Fruit fly (Drosophila melanogaster) whole organism, embryonic: ENCODE data around the gene Ada1-2.
A peak's percentile ranks its signal among the peaks of the same experiment; 100 is the strongest.

Experiments
- ATbp ChIP-seq: fragments of 200-800 bp; sonication (Bioruptor generic); optimal IDR thresholded peaks from 2 replicates; lab custom pipeline; 2017; ENCODE audit warnings: missing biosample characterization, mild to moderate bottlenecking, missing genetic modification characterization, missing genetic modification reagents
- Asciz ChIP-seq: fragments of 200-800 bp; sonication (Bioruptor generic); optimal IDR thresholded peaks from 2 replicates; lab custom pipeline; 2017; ENCODE audit warnings: missing biosample characterization, mild to moderate bottlenecking, missing genetic modification characterization, missing genetic modification reagents
- B-H1 ChIP-seq: fragments of 200-800 bp; sonication (Bioruptor generic); IDR thresholded peaks from 3 replicates; pipeline ENCODE4 v1.3.6; 2022; ENCODE audit warnings: missing biosample characterization, missing genetic modification characterization
- Bgb ChIP-seq: fragments of 200-800 bp; sonication (Bioruptor generic); IDR thresholded peaks from 2 replicates; pipeline ENCODE4 v1.3.6; 2022; ENCODE audit warnings: missing biosample characterization, missing genetic modification characterization; ENCODE audit not compliant: partially characterized antibody
- CG1024 ChIP-seq: fragments of 200-800 bp; sonication (Bioruptor generic); IDR thresholded peaks from 2 replicates; pipeline ENCODE4 v1.3.6; 2022; ENCODE audit warnings: missing biosample characterization, missing genetic modification characterization
- CG10543 ChIP-seq: fragments of 200-800 bp; sonication (Bioruptor generic); optimal IDR thresholded peaks from 3 replicates; lab custom pipeline; 2017; ENCODE audit warnings: missing biosample characterization, mild to moderate bottlenecking, missing genetic modification characterization, moderate library complexity
- CG10979 ChIP-seq: fragments of 200-800 bp; sonication (Bioruptor generic); optimal IDR thresholded peaks from 2 replicates; lab custom pipeline; 2018; ENCODE audit warnings: missing biosample characterization, mild to moderate bottlenecking, missing genetic modification characterization, moderate library complexity
- CG12071 ChIP-seq: fragments of 200-800 bp; sonication (Bioruptor generic); optimal IDR thresholded peaks from 3 replicates; lab custom pipeline; 2018; ENCODE audit warnings: missing biosample characterization, mild to moderate bottlenecking, missing genetic modification characterization
- CG12391 ChIP-seq: fragments of 200-800 bp; sonication (Bioruptor generic); optimal IDR thresholded peaks from 3 replicates; lab custom pipeline; 2018; ENCODE audit warnings: missing biosample characterization, mild to moderate bottlenecking, missing genetic modification characterization, moderate library complexity
- CG12942 ChIP-seq: fragments of 200-800 bp; sonication (Bioruptor generic); optimal IDR thresholded peaks from 3 replicates; lab custom pipeline; 2016; ENCODE audit warnings: missing biosample characterization, missing genetic modification characterization
- CG16863 ChIP-seq: fragments of 200-800 bp; sonication (Bioruptor generic); optimal IDR thresholded peaks from 3 replicates; lab custom pipeline; 2016; ENCODE audit warnings: missing biosample characterization, missing genetic modification characterization
- CG17802 ChIP-seq: fragments of 200-800 bp; sonication (Bioruptor generic); optimal IDR thresholded peaks from 2 replicates; lab custom pipeline; 2018; ENCODE audit warnings: missing biosample characterization, mild to moderate bottlenecking, missing genetic modification characterization, moderate library complexity
- CG18011 ChIP-seq: fragments of 200-800 bp; sonication (Bioruptor generic); optimal IDR thresholded peaks from 2 replicates; lab custom pipeline; 2017; ENCODE audit warnings: missing biosample characterization, missing genetic modification characterization, mild to moderate bottlenecking, moderate library complexity, missing genotype
- CG2120 ChIP-seq: fragments of 200-800 bp; sonication (Bioruptor generic); optimal IDR thresholded peaks from 3 replicates; lab custom pipeline; 2016; ENCODE audit warnings: missing biosample characterization, missing genetic modification characterization
- CG30020 ChIP-seq: fragments of 200-800 bp; optimal IDR thresholded peaks from 2 replicates; lab custom pipeline; 2019; ENCODE audit warnings: missing biosample characterization, mild to moderate bottlenecking, missing genetic modification characterization, moderate library complexity
- CG30431 ChIP-seq: fragments of 200-800 bp; sonication (Bioruptor generic); optimal IDR thresholded peaks from 2 replicates; lab custom pipeline; 2017; ENCODE audit warnings: missing biosample characterization, missing genetic modification characterization
- CG33557 ChIP-seq: fragments of 200-800 bp; sonication (Bioruptor generic); optimal IDR thresholded peaks from 2 replicates; lab custom pipeline; 2019; ENCODE audit warnings: missing biosample characterization, mild to moderate bottlenecking, missing genetic modification characterization, moderate library complexity
- CG34376 ChIP-seq: fragments of 200-800 bp; sonication (Bioruptor generic); optimal IDR thresholded peaks from 2 replicates; lab custom pipeline; 2018; ENCODE audit warnings: missing biosample characterization, mild to moderate bottlenecking, missing genetic modification characterization
- CG8388 ChIP-seq: fragments of 200-800 bp; sonication (Bioruptor generic); optimal IDR thresholded peaks from 2 replicates; lab custom pipeline; 2019; ENCODE audit warnings: missing biosample characterization, mild to moderate bottlenecking, missing genetic modification characterization, moderate library complexity
- HLH54F ChIP-seq: fragments of 200-800 bp; sonication (Bioruptor generic); optimal IDR thresholded peaks from 3 replicates; lab custom pipeline; 2016; ENCODE audit warnings: missing biosample characterization, missing genetic modification characterization
- Hand ChIP-seq: fragments of 200-800 bp; sonication (Bioruptor generic); optimal IDR thresholded peaks from 2 replicates; lab custom pipeline; 2017; ENCODE audit warnings: mild to moderate bottlenecking, missing biosample characterization, missing genetic modification reagents, missing genetic modification characterization
- HmgD ChIP-seq: fragments of 200-800 bp; sonication (Bioruptor generic); optimal IDR thresholded peaks from 3 replicates; lab custom pipeline; 2016; ENCODE audit warnings: missing biosample characterization, missing genetic modification characterization
- Hmr ChIP-seq: fragments of 200-800 bp; sonication (Bioruptor generic); optimal IDR thresholded peaks from 3 replicates; lab custom pipeline; 2017; ENCODE audit warnings: mild to moderate bottlenecking, missing biosample characterization, missing genetic modification reagents, missing genetic modification characterization
- MBD-R2 ChIP-seq: fragments of 200-800 bp; sonication (Bioruptor generic); IDR thresholded peaks from 2 replicates; pipeline ENCODE4 v1.3.6; 2022; ENCODE audit warnings: missing biosample characterization, missing genetic modification characterization
- Med ChIP-seq: fragments of 200-800 bp; sonication (Bioruptor generic); peaks from one replicate; lab custom pipeline; 2016; ENCODE audit warnings: missing biosample characterization, missing genetic modification characterization, mild to moderate bottlenecking, inconsistent platforms, moderate library complexity
- Myb ChIP-seq: fragments of 200-800 bp; sonication (Bioruptor generic); optimal IDR thresholded peaks from 2 replicates; lab custom pipeline; 2016; ENCODE audit warnings: missing biosample characterization, missing genetic modification characterization
- NC2β ChIP-seq: fragments of 200-800 bp; sonication (Bioruptor generic); optimal IDR thresholded peaks from 2 replicates; lab custom pipeline; 2016; ENCODE audit warnings: missing biosample characterization, missing genetic modification characterization
- NK7.1 ChIP-seq: fragments of 200-800 bp; sonication (Bioruptor generic); optimal IDR thresholded peaks from 3 replicates; lab custom pipeline; 2016; ENCODE audit warnings: missing biosample characterization, missing genetic modification characterization
- Vsx1 ChIP-seq: fragments of 200-800 bp; sonication (Bioruptor generic); optimal IDR thresholded peaks from 2 replicates; lab custom pipeline; 2017; ENCODE audit warnings: missing biosample characterization, mild to moderate bottlenecking, missing genetic modification characterization, missing genetic modification reagents
- Xrp1 ChIP-seq: fragments of 200-800 bp; sonication (Bioruptor generic); IDR thresholded peaks from 2 replicates; pipeline ENCODE4 v1.3.6; 2022; ENCODE audit warnings: missing biosample characterization, missing genetic modification characterization
- ap ChIP-seq: fragments of 200-800 bp; sonication (Bioruptor generic); IDR thresholded peaks from 2 replicates; pipeline ENCODE4 v1.3.6; 2022; ENCODE audit warnings: missing biosample characterization, missing genetic modification characterization
- ato ChIP-seq: fragments of 200-800 bp; sonication (Bioruptor generic); IDR thresholded peaks from 2 replicates; pipeline ENCODE4 v1.3.6; 2022; ENCODE audit warnings: missing biosample characterization, missing genetic modification characterization; ENCODE audit not compliant: partially characterized antibody
- bab2 ChIP-seq: fragments of 200-800 bp; sonication (Bioruptor generic); optimal IDR thresholded peaks from 2 replicates; lab custom pipeline; 2016; ENCODE audit warnings: missing biosample characterization, missing genetic modification characterization
- caup ChIP-seq: fragments of 200-800 bp; sonication (Bioruptor generic); optimal IDR thresholded peaks from 3 replicates; lab custom pipeline; 2017; ENCODE audit warnings: missing biosample characterization, mild to moderate bottlenecking, missing genetic modification characterization, moderate library complexity; ENCODE audit not compliant: severe bottlenecking
- chn ChIP-seq: fragments of 200-800 bp; sonication (Bioruptor generic); optimal IDR thresholded peaks from 2 replicates; lab custom pipeline; 2016; ENCODE audit warnings: missing biosample characterization, missing genetic modification characterization
- fu2 ChIP-seq: fragments of 200-800 bp; sonication (Bioruptor generic); optimal IDR thresholded peaks from 2 replicates; lab custom pipeline; 2016; ENCODE audit warnings: missing biosample characterization, missing genetic modification characterization
- inv ChIP-seq: fragments of 200-800 bp; sonication (Bioruptor generic); IDR thresholded peaks from 2 replicates; pipeline ENCODE4 v1.3.6; 2022; ENCODE audit warnings: missing biosample characterization, missing genetic modification characterization; ENCODE audit not compliant: partially characterized antibody
- lilli ChIP-seq: fragments of 200-800 bp; sonication (Bioruptor generic); optimal IDR thresholded peaks from 3 replicates; lab custom pipeline; 2016; ENCODE audit warnings: missing biosample characterization, missing genetic modification characterization
- peb ChIP-seq: fragments of 200-800 bp; sonication (Bioruptor generic); IDR thresholded peaks from 2 replicates; pipeline ENCODE4 v1.3.6; 2022; ENCODE audit warnings: missing biosample characterization, missing genetic modification characterization
- phol ChIP-seq: fragments of 200-800 bp; sonication (Bioruptor generic); optimal IDR thresholded peaks from 3 replicates; lab custom pipeline; 2018; ENCODE audit warnings: missing biosample characterization, mild to moderate bottlenecking, missing genetic modification characterization, moderate library complexity
- pnt ChIP-seq: fragments of 200-800 bp; sonication (Bioruptor generic); optimal IDR thresholded peaks from 3 replicates; lab custom pipeline; 2016; ENCODE audit warnings: missing biosample characterization, missing genetic modification characterization
- salm ChIP-seq: fragments of 200-800 bp; sonication (Bioruptor generic); optimal IDR thresholded peaks from 2 replicates; lab custom pipeline; 2018; ENCODE audit warnings: missing biosample characterization, mild to moderate bottlenecking, missing genetic modification characterization
- schlank ChIP-seq: fragments of 200-800 bp; sonication (Bioruptor generic); optimal IDR thresholded peaks from 2 replicates; lab custom pipeline; 2018; ENCODE audit warnings: missing biosample characterization, mild to moderate bottlenecking, missing genetic modification characterization
- slp2 ChIP-seq: fragments of 200-800 bp; sonication (Bioruptor generic); optimal IDR thresholded peaks from 2 replicates; lab custom pipeline; 2016; ENCODE audit warnings: missing biosample characterization, missing genetic modification characterization
- sob ChIP-seq: fragments of 200-800 bp; sonication (Bioruptor generic); IDR thresholded peaks from 2 replicates; pipeline ENCODE4 v1.3.6; 2022; ENCODE audit warnings: missing biosample characterization, missing genetic modification characterization
- ssp ChIP-seq: fragments of 200-800 bp; sonication (Bioruptor generic); IDR thresholded peaks from 2 replicates; pipeline ENCODE4 v1.3.6; 2022; ENCODE audit warnings: missing biosample characterization, missing genetic modification characterization
- stwl ChIP-seq: fragments of 200-800 bp; sonication (Bioruptor generic); optimal IDR thresholded peaks from 3 replicates; lab custom pipeline; 2018; ENCODE audit warnings: missing biosample characterization, mild to moderate bottlenecking, missing genetic modification characterization, moderate library complexity
- tgo ChIP-seq: fragments of 200-800 bp; sonication (Bioruptor generic); IDR thresholded peaks from 3 replicates; pipeline ENCODE4 v1.3.6; 2022; ENCODE audit warnings: missing biosample characterization, missing genetic modification characterization
- vfl ChIP-seq: fragments of 200-800 bp; sonication (Bioruptor generic); optimal IDR thresholded peaks from 2 replicates; lab custom pipeline; 2016; ENCODE audit warnings: missing biosample characterization, missing genetic modification characterization
- vnd ChIP-seq: fragments of 200-800 bp; sonication (Bioruptor generic); IDR thresholded peaks from 3 replicates; pipeline ENCODE4 v1.3.6; 2022; ENCODE audit warnings: missing biosample characterization, missing genetic modification characterization; ENCODE audit not compliant: partially characterized antibody
- zf30C ChIP-seq: fragments of 200-800 bp; sonication (Bioruptor generic); optimal IDR thresholded peaks from 3 replicates; lab custom pipeline; 2018; ENCODE audit warnings: missing biosample characterization, mild to moderate bottlenecking, missing genetic modification characterization

Gene Ada1-2

DNA sequence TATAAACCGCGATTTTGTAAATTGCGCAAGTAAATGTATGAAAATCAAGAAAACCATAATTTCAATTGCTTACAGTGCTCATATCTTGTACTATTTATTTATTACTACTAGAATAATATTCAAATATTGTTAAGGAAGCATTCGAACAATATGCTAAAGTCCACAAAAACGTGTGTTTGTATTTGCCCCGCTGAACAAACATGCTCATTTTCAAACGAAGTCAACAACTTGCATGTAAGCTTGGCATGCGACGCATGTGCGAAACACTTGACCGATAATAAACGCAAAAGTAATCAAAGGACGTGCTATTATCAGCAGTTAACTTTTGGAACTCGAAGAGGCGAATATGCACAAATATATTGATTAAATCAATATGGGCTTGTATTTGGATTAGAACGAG lies 28.5 kb downstream of the Ada1-2 start (continued):
- TF ChIP-seq tgo (GFP tag; lab: Robert Waterston, UW) (no peak), CG2120 (GFP tag; lab: Kevin White, UChicago) (peak; percentile 52), CG18011 (peak; percentile 42), vfl (no peak), CG12071 (GFP tag; lab: Kevin White, UChicago) (peak; percentile 73), vnd (GFP tag; lab: Robert Waterston, UW) (no peak), CG17802 (tag; lab: Kevin White, UChicago) (peak; percentile 15), bab2 (GFP tag; lab: Kevin White, UChicago) (peak; percentile 84), fu2 (GFP tag; lab: Kevin White, UChicago) (no peak), NC2β (GFP tag; lab: Kevin White, UChicago) (peak; percentile 52), Bgb (GFP tag; lab: Robert Waterston, UW) (no peak), CG30020 (tag; lab: Kevin White, UChicago) (no peak), Xrp1 (GFP tag; lab: Robert Waterston, UW) (peak; percentile 72), Vsx1 (GFP tag; lab: Kevin White, UChicago) (peak; percentile 81), CG34376 (GFP tag; lab: Kevin White, UChicago) (peak; percentile 40), chn (GFP tag; lab: Kevin White, UChicago) (no peak), CG30431 (GFP tag; lab: Kevin White, UChicago) (no peak), lilli (peak; percentile 26), sob (peak; percentile 60; the same call in 1 of the 2 replicates), ato (GFP tag; lab: Robert Waterston, UW) (no peak), Hmr (GFP tag; lab: Kevin White, UChicago) (peak; percentile 89), ATbp (GFP tag; lab: Kevin White, UChicago) (peak; percentile 93), CG8388 (GFP tag; lab: Kevin White, UChicago) (peak; percentile 42), NK7.1 (GFP tag; lab: Kevin White, UChicago) (no peak), caup (GFP tag; lab: Kevin White, UChicago) (peak; percentile 85), slp2 (GFP tag; lab: Kevin White, UChicago) (no peak), inv (GFP tag; lab: Robert Waterston, UW) (no peak), peb (GFP tag; lab: Robert Waterston, UW) (no peak), phol (tag; lab: Kevin White, UChicago) (no peak), ssp (no peak), CG10979 (tag; lab: Kevin White, UChicago) (peak; percentile 8), stwl (tag; lab: Kevin White, UChicago) (no peak), CG1024 (no peak), HLH54F (GFP tag; lab: Kevin White, UChicago) (peak; percentile 4), zf30C (GFP tag; lab: Kevin White, UChicago) (no peak), Myb (GFP tag; lab: Kevin White, UChicago) (no peak), CG12391 (tag; lab: Kevin White, UChicago) (peak; percentile 65), Hand (peak; percentile 42), CG10543 (peak; percentile 80), pnt (no peak), CG33557 (GFP tag; lab: Kevin White, UChicago) (peak; percentile 81), schlank (peak; percentile 75), Asciz (GFP tag; lab: Kevin White, UChicago) (peak; percentile 78), ap (GFP tag; lab: Robert Waterston, UW) (no peak), Med (GFP tag; lab: Kevin White, UChicago) (peak; percentile 94), CG12942 (peak; percentile 62), salm (tag; lab: Kevin White, UChicago) (peak; percentile 9), HmgD (GFP tag; lab: Kevin White, UChicago) (no peak), MBD-R2 (GFP tag; lab: Robert Waterston, UW) (no peak), B-H1 (GFP tag; lab: Robert Waterston, UW) (peak; percentile 11; the same call in 1 of the 3 replicates), CG16863 (peak; percentile 37)
